Worm (Caenorhabditis elegans) whole organism, early embryonic: ENCODE data around the gene C32A9.1.

Source experiments
- B0310.2 ChIP-seq: sonication (generic microtip); optimal IDR thresholded peaks from 2 replicates; lab custom pipeline; 2016; ENCODE audit warnings: mild to moderate bottlenecking, missing genetic modification characterization, missing compliant biosample characterization
- F13C5.2 ChIP-seq: sonication (generic microtip); optimal IDR thresholded peaks from 2 replicates; lab custom pipeline; 2017; ENCODE audit warnings: mild to moderate bottlenecking, missing genetic modification characterization, inconsistent platforms, missing compliant biosample characterization
- ama-1 ChIP-seq: fragments of 150-350 bp; optimal IDR thresholded peaks from 2 replicates; lab custom pipeline; 2014
- flt-1 ChIP-seq: fragments of 200-800 bp; sonication (Bioruptor generic); IDR thresholded peaks from 2 replicates; pipeline ENCODE4 v1.3.6; 2022; ENCODE audit warnings: missing genetic modification characterization, missing compliant biosample characterization
- hmg-4 ChIP-seq: fragments of 200-800 bp; sonication (Bioruptor generic); optimal IDR thresholded peaks from 2 replicates; lab custom pipeline; 2018; ENCODE audit warnings: mild to moderate bottlenecking, missing genetic modification characterization, missing compliant biosample characterization
- hnd-1 ChIP-seq: sonication (generic microtip); optimal IDR thresholded peaks from 2 replicates; lab custom pipeline; 2016; ENCODE audit warnings: missing genetic modification characterization, missing compliant biosample characterization
- pes-1 ChIP-seq: fragments of 200-800 bp; sonication (Bioruptor generic); IDR thresholded peaks from 2 replicates; pipeline ENCODE4 v1.3.6; 2022; ENCODE audit warnings: missing genetic modification reagents, missing genetic modification characterization, missing compliant biosample characterization
- scrt-1 ChIP-seq: fragments of 200-800 bp; sonication (Bioruptor generic); IDR thresholded peaks from 2 replicates; pipeline ENCODE4 v1.3.6; 2022; ENCODE audit warnings: missing genetic modification characterization, missing compliant biosample characterization
- sea-1 ChIP-seq: fragments of 200-800 bp; sonication (Bioruptor generic); conservative IDR thresholded peaks from 2 replicates; pipeline ENCODE4 v1.3.6; 2022; ENCODE audit warnings: missing genetic modification characterization, missing compliant biosample characterization
- tbx-11 ChIP-seq: fragments of 200-800 bp; sonication (Bioruptor generic); IDR thresholded peaks from 2 replicates; pipeline ENCODE4 v1.3.6; 2022; ENCODE audit warnings: missing genetic modification characterization, missing compliant biosample characterization

DNA sequence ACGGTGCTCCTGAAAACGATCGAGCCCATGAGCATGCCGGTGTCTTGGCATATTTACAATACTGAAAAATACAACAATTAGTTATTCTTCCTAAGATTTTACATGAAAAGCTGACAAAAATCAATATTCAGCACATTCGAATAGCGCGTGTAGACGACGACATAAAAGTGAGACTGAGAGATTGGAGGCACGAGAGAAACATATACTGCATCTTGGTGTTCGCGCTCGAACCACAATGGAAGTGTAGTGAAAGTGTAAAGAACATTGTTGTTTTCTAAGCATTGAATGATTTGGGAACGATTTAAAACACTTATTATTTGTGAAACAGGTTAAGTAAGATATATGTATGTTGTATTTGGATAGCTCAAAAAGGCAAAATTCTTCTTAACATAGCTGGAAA lies 44.5 kb downstream of the C32A9.1 start, which contains the start of gene F44A6.4:
- TF ChIP-seq tbx-11 (GFP tag; lab: Robert Waterston, UW) (no peak), sea-1 (no peak), ama-1 (lab: Kevin White, UChicago) (no peak), B0310.2 (tag; lab: Kevin White, UChicago) (no peak), scrt-1 (GFP tag; lab: Robert Waterston, UW) (no peak), hmg-4 (GFP tag; lab: Kevin White, UChicago) (no peak), hnd-1 (tag; lab: Kevin White, UChicago) (no peak), pes-1 (GFP tag; lab: Robert Waterston, UW) (no peak), flt-1 (GFP tag; lab: Robert Waterston, UW) (no peak), F13C5.2 (tag; lab: Kevin White, UChicago) (no peak)
